Fruit fly (Drosophila melanogaster) whole organism, embryonic: ENCODE results near the gene Pcyt1.
A peak's percentile ranks its signal among the peaks of the same experiment; 100 is the strongest.

Experiments
- Bgb ChIP-seq: fragments of 200-800 bp; sonication (Bioruptor generic); IDR thresholded peaks from 2 replicates; pipeline ENCODE4 v1.3.6; 2022; ENCODE audit warnings: missing biosample characterization, missing genetic modification characterization; ENCODE audit not compliant: partially characterized antibody
- CG10366 ChIP-seq: fragments of 200-800 bp; sonication (Bioruptor generic); IDR thresholded peaks from 2 replicates; pipeline ENCODE4 v1.3.6; 2022; ENCODE audit warnings: missing biosample characterization, missing genetic modification characterization
- CG11093 ChIP-seq: fragments of 200-800 bp; sonication (Bioruptor generic); IDR thresholded peaks from 3 replicates; pipeline ENCODE4 v1.3.6; 2022; ENCODE audit warnings: missing biosample characterization, missing genetic modification characterization
- CG11456 ChIP-seq: fragments of 200-800 bp; sonication (Bioruptor generic); IDR thresholded peaks from 3 replicates; pipeline ENCODE4 v1.3.6; 2022; ENCODE audit warnings: missing biosample characterization, missing genetic modification characterization
- CG12299 ChIP-seq: fragments of 200-800 bp; sonication (Bioruptor generic); optimal IDR thresholded peaks from 2 replicates; lab custom pipeline; 2018; ENCODE audit warnings: missing biosample characterization, mild to moderate bottlenecking, missing genetic modification characterization
- CG12769 ChIP-seq: fragments of 200-800 bp; sonication (Bioruptor generic); optimal IDR thresholded peaks from 2 replicates; lab custom pipeline; 2019; ENCODE audit warnings: missing biosample characterization, mild to moderate bottlenecking, missing genetic modification characterization, moderate library complexity
- CG13894 ChIP-seq: fragments of 200-800 bp; sonication (Bioruptor generic); optimal IDR thresholded peaks from 3 replicates; lab custom pipeline; 2018; ENCODE audit warnings: missing biosample characterization, mild to moderate bottlenecking, missing genetic modification characterization, moderate library complexity
- CG15269 ChIP-seq: fragments of 200-800 bp; sonication (Bioruptor generic); optimal IDR thresholded peaks from 2 replicates; lab custom pipeline; 2018; ENCODE audit warnings: missing biosample characterization, mild to moderate bottlenecking, missing genetic modification characterization, moderate library complexity
- CG17328 ChIP-seq: fragments of 200-800 bp; sonication (Bioruptor generic); IDR thresholded peaks from 2 replicates; pipeline ENCODE4 v1.3.6; 2022; ENCODE audit warnings: missing biosample characterization, missing genetic modification characterization
- CG17385 ChIP-seq: fragments of 200-800 bp; sonication (Bioruptor generic); optimal IDR thresholded peaks from 3 replicates; lab custom pipeline; 2018; ENCODE audit warnings: missing biosample characterization, mild to moderate bottlenecking, missing genetic modification characterization
- CG17568 ChIP-seq: fragments of 200-800 bp; sonication (Bioruptor generic); optimal IDR thresholded peaks from 2 replicates; lab custom pipeline; 2018; ENCODE audit warnings: missing biosample characterization, mild to moderate bottlenecking, missing genetic modification characterization, moderate library complexity
- CG18599 ChIP-seq: fragments of 200-800 bp; sonication (Bioruptor generic); optimal IDR thresholded peaks from 3 replicates; lab custom pipeline; 2017; ENCODE audit warnings: missing biosample characterization, missing genetic modification characterization, mild to moderate bottlenecking, moderate library complexity, missing genetic modification reagents
- CG18619 ChIP-seq: fragments of 200-800 bp; sonication (Bioruptor generic); optimal IDR thresholded peaks from 3 replicates; lab custom pipeline; 2017; ENCODE audit warnings: missing biosample characterization, mild to moderate bottlenecking, missing genetic modification characterization
- CG4282 ChIP-seq: fragments of 200-800 bp; sonication (Bioruptor generic); optimal IDR thresholded peaks from 2 replicates; lab custom pipeline; 2016; ENCODE audit warnings: missing biosample characterization, missing genetic modification characterization
- CG4617 ChIP-seq: fragments of 200-800 bp; sonication (Bioruptor generic); optimal IDR thresholded peaks from 3 replicates; lab custom pipeline; 2016; ENCODE audit warnings: missing biosample characterization, missing genetic modification characterization, borderline replicate concordance
- CG8290 ChIP-seq, 3 experiments: fragments of 200-800 bp; sonication (Bioruptor generic); optimal IDR thresholded peaks; 2 replicates each; lab custom pipeline; 2016 to 2019; ENCODE audit warnings: missing biosample characterization in 3 of 3, missing genetic modification characterization in 3 of 3, mild to moderate bottlenecking in 2 of 3, moderate library complexity in 1 of 3
- CG8388 ChIP-seq: fragments of 200-800 bp; sonication (Bioruptor generic); optimal IDR thresholded peaks from 2 replicates; lab custom pipeline; 2019; ENCODE audit warnings: missing biosample characterization, mild to moderate bottlenecking, missing genetic modification characterization, moderate library complexity
- CG9932 ChIP-seq: fragments of 200-800 bp; sonication (Bioruptor generic); IDR thresholded peaks from 2 replicates; pipeline ENCODE4 v1.3.6; 2022; ENCODE audit warnings: missing biosample characterization, missing genetic modification characterization
- Chrac-16 ChIP-seq: fragments of 200-800 bp; sonication (Bioruptor generic); optimal IDR thresholded peaks from 3 replicates; lab custom pipeline; 2016; ENCODE audit warnings: missing biosample characterization, missing genetic modification characterization
- Deaf1 ChIP-seq: fragments of 200-800 bp; optimal IDR thresholded peaks from 3 replicates; lab custom pipeline; 2019; ENCODE audit warnings: missing biosample characterization, mild to moderate bottlenecking, missing genetic modification characterization, moderate library complexity
- Drgx ChIP-seq: fragments of 200-800 bp; sonication (Bioruptor generic); IDR thresholded peaks from 2 replicates; pipeline ENCODE4 v1.3.6; 2022; ENCODE audit warnings: missing biosample characterization, missing genetic modification characterization
- H15 ChIP-seq: fragments of 200-800 bp; sonication (Bioruptor generic); IDR thresholded peaks from 3 replicates; pipeline ENCODE4 v1.3.6; 2022; ENCODE audit warnings: missing biosample characterization, missing genetic modification characterization
- HmgD ChIP-seq: fragments of 200-800 bp; sonication (Bioruptor generic); optimal IDR thresholded peaks from 3 replicates; lab custom pipeline; 2016; ENCODE audit warnings: missing biosample characterization, missing genetic modification characterization
- Mad ChIP-seq: fragments of 200-800 bp; sonication (Bioruptor generic); optimal IDR thresholded peaks from 2 replicates; lab custom pipeline; 2016; ENCODE audit warnings: missing biosample characterization, missing genetic modification characterization
- Mes4 ChIP-seq: fragments of 200-800 bp; sonication (Bioruptor generic); optimal IDR thresholded peaks from 2 replicates; lab custom pipeline; 2016; ENCODE audit warnings: missing biosample characterization, missing genetic modification characterization
- Nf-YB ChIP-seq: fragments of 200-800 bp; sonication (Bioruptor generic); optimal IDR thresholded peaks from 3 replicates; lab custom pipeline; 2019; ENCODE audit warnings: missing biosample characterization, mild to moderate bottlenecking, missing genetic modification characterization, moderate library complexity
- Oaz ChIP-seq: fragments of 200-800 bp; sonication (Bioruptor generic); IDR thresholded peaks from 2 replicates; pipeline ENCODE4 v1.3.6; 2022; ENCODE audit warnings: missing biosample characterization, missing genetic modification characterization
- Oli ChIP-seq: fragments of 200-800 bp; sonication (Bioruptor generic); optimal IDR thresholded peaks from 2 replicates; lab custom pipeline; 2018; ENCODE audit warnings: missing biosample characterization, mild to moderate bottlenecking, missing genetic modification characterization, moderate library complexity
- Xbp1 ChIP-seq: fragments of 200-800 bp; sonication (Bioruptor generic); optimal IDR thresholded peaks from 3 replicates; lab custom pipeline; 2016; ENCODE audit warnings: missing biosample characterization, mild to moderate bottlenecking, missing genetic modification characterization
- ap ChIP-seq: fragments of 200-800 bp; sonication (Bioruptor generic); IDR thresholded peaks from 2 replicates; pipeline ENCODE4 v1.3.6; 2022; ENCODE audit warnings: missing biosample characterization, missing genetic modification characterization
- chinmo ChIP-seq: fragments of 200-800 bp; sonication (Bioruptor generic); IDR thresholded peaks from 4 replicates; pipeline ENCODE4 v1.3.6; 2022; ENCODE audit warnings: missing biosample characterization, missing genetic modification characterization; ENCODE audit not compliant: partially characterized antibody
- chm ChIP-seq: fragments of 200-800 bp; sonication (Bioruptor generic); IDR thresholded peaks from 2 replicates; pipeline ENCODE4 v1.3.6; 2022; ENCODE audit warnings: missing biosample characterization, missing genetic modification characterization
- crol ChIP-seq: fragments of 200-800 bp; sonication (Bioruptor generic); IDR thresholded peaks from 2 replicates; pipeline ENCODE4 v1.3.6; 2022; ENCODE audit warnings: missing biosample characterization, missing genetic modification characterization
- crp ChIP-seq, 2 experiments: fragments of 200-800 bp; sonication (Bioruptor generic); optimal IDR thresholded peaks; 2 replicates in 1 of 2; 3 replicates in 1 of 2; lab custom pipeline; 2017; ENCODE audit warnings: missing biosample characterization in 2 of 2, missing genetic modification characterization in 2 of 2, mild to moderate bottlenecking in 1 of 2, moderate library complexity in 1 of 2
- fd64A ChIP-seq: fragments of 200-800 bp; sonication (Bioruptor generic); optimal IDR thresholded peaks from 3 replicates; lab custom pipeline; 2018; ENCODE audit warnings: missing biosample characterization, mild to moderate bottlenecking, missing genetic modification characterization
- fd96Cb ChIP-seq: fragments of 200-800 bp; sonication (Bioruptor generic); optimal IDR thresholded peaks from 2 replicates; lab custom pipeline; 2018; ENCODE audit warnings: missing biosample characterization, mild to moderate bottlenecking, missing genetic modification characterization, moderate library complexity
- grau ChIP-seq: fragments of 200-800 bp; optimal IDR thresholded peaks from 3 replicates; lab custom pipeline; 2019; ENCODE audit warnings: missing biosample characterization, mild to moderate bottlenecking, missing genetic modification characterization, moderate library complexity
- grn ChIP-seq: fragments of 200-800 bp; sonication (Bioruptor generic); optimal IDR thresholded peaks from 3 replicates; lab custom pipeline; 2017; ENCODE audit warnings: missing biosample characterization, missing genetic modification characterization
- h ChIP-seq: fragments of >200 bp; optimal IDR thresholded peaks from 2 replicates; lab custom pipeline; 2017
- hbn ChIP-seq: fragments of 200-800 bp; sonication (Bioruptor generic); IDR thresholded peaks from 2 replicates; pipeline ENCODE4 v1.3.6; 2022; ENCODE audit warnings: missing biosample characterization, missing genetic modification characterization; ENCODE audit not compliant: partially characterized antibody
- ind ChIP-seq: fragments of 200-800 bp; sonication (Bioruptor generic); optimal IDR thresholded peaks from 3 replicates; lab custom pipeline; 2016; ENCODE audit warnings: missing biosample characterization, missing genetic modification characterization
- nmo ChIP-seq: fragments of 200-800 bp; sonication (Bioruptor generic); optimal IDR thresholded peaks from 2 replicates; lab custom pipeline; 2018; ENCODE audit warnings: missing biosample characterization, mild to moderate bottlenecking, missing genetic modification characterization, moderate library complexity
- row ChIP-seq: fragments of 200-800 bp; sonication (Bioruptor generic); IDR thresholded peaks from 3 replicates; pipeline ENCODE4 v1.3.6; 2022; ENCODE audit warnings: missing biosample characterization, missing genetic modification characterization
- schlank ChIP-seq: fragments of 200-800 bp; sonication (Bioruptor generic); optimal IDR thresholded peaks from 2 replicates; lab custom pipeline; 2018; ENCODE audit warnings: missing biosample characterization, mild to moderate bottlenecking, missing genetic modification characterization
- sd ChIP-seq: fragments of 200-800 bp; sonication (Bioruptor generic); optimal IDR thresholded peaks from 3 replicates; lab custom pipeline; 2018; ENCODE audit warnings: missing biosample characterization, mild to moderate bottlenecking, missing genetic modification characterization, moderate library complexity
- sens-2 ChIP-seq: fragments of 200-800 bp; sonication (Bioruptor generic); IDR thresholded peaks from 2 replicates; pipeline ENCODE4 v1.3.6; 2022; ENCODE audit warnings: missing biosample characterization, missing genetic modification characterization
- ssp ChIP-seq: fragments of 200-800 bp; sonication (Bioruptor generic); IDR thresholded peaks from 2 replicates; pipeline ENCODE4 v1.3.6; 2022; ENCODE audit warnings: missing biosample characterization, missing genetic modification characterization
- sug ChIP-seq: fragments of 200-800 bp; optimal IDR thresholded peaks from 2 replicates; lab custom pipeline; 2019; ENCODE audit warnings: missing biosample characterization, mild to moderate bottlenecking, missing genetic modification characterization, moderate library complexity
- tgo ChIP-seq: fragments of 200-800 bp; sonication (Bioruptor generic); IDR thresholded peaks from 3 replicates; pipeline ENCODE4 v1.3.6; 2022; ENCODE audit warnings: missing biosample characterization, missing genetic modification characterization

Pcyt1 gene

dm6 chr3L:1587140-1587849 is 41.4 kb downstream of the Pcyt1 start (continued):
- TF ChIP-seq ap (peak; percentile 63), row (GFP tag; lab: Robert Waterston, UW) (peak; percentile 90), fd64A (peak; percentile 6), Drgx (peak; percentile 82), CG17568 (GFP tag; lab: Kevin White, UChicago) (no peak), chm (GFP tag; lab: Robert Waterston, UW) (peak; percentile 89), CG9932 (GFP tag; lab: Robert Waterston, UW) (peak; percentile 90)

- TF ChIP-seq schlank (tag; lab: Kevin White, UChicago) (no peak), Oaz (GFP tag; lab: Robert Waterston, UW) (no peak), CG11456 (GFP tag; lab: Robert Waterston, UW) (no peak), Mes4 (GFP tag; lab: Kevin White, UChicago) (no peak), chinmo (GFP tag; lab: Robert Waterston, UW) (peak; percentile 83; the same call in 3 of the 4 replicates), CG13894 (tag; lab: Kevin White, UChicago) (peak; percentile 85), CG4617 (GFP tag; lab: Kevin White, UChicago) (no peak), H15 (GFP tag; lab: Robert Waterston, UW) (no peak), CG18619 (GFP tag; lab: Kevin White, UChicago) (no peak), CG10366 (GFP tag; lab: Robert Waterston, UW) (no peak), fd96Cb (tag; lab: Kevin White, UChicago) (no peak), CG8290 (GFP tag; optimal IDR thresholded peaks at IDR 0.05; lab: Kevin White, UChicago) (no peak), CG8290 (tag; optimal IDR thresholded peaks at IDR 0.05; lab: Kevin White, UChicago) (peak in 1 of 2 experiments; percentile 8), Xbp1 (GFP tag; lab: Kevin White, UChicago) (no peak), grau (no peak), CG8388 (GFP tag; lab: Kevin White, UChicago) (no peak), ssp (GFP tag; lab: Robert Waterston, UW) (no peak), CG4282 (GFP tag; lab: Kevin White, UChicago) (no peak), CG11093 (GFP tag; lab: Robert Waterston, UW) (no peak), Chrac-16 (GFP tag; lab: Kevin White, UChicago) (no peak), nmo (GFP tag; lab: Kevin White, UChicago) (no peak), crol (GFP tag; lab: Robert Waterston, UW) (0 out of 2 replicates have a peak, but pooled peaks have one; percentile 8), HmgD (GFP tag; lab: Kevin White, UChicago) (no peak), CG17385 (GFP tag; lab: Kevin White, UChicago) (no peak), Mad (GFP tag; lab: Kevin White, UChicago) (no peak), CG18599 (GFP tag; lab: Kevin White, UChicago) (no peak), sug (tag; lab: Kevin White, UChicago) (no peak), h (lab: Kevin White, UChicago) (no peak), CG12769 (tag; lab: Kevin White, UChicago) (peak; percentile 49), CG17328 (GFP tag; lab: Robert Waterston, UW) (no peak), Oli (tag; lab: Kevin White, UChicago) (no peak), grn (GFP tag; lab: Kevin White, UChicago) (peak; percentile 22), CG12299 (tag; lab: Kevin White, UChicago) (no peak), tgo (no peak), sd (peak; percentile 52), crp (GFP tag; optimal IDR thresholded peaks at IDR 0.05; lab: Kevin White, UChicago) (no peak), ind (GFP tag; lab: Kevin White, UChicago) (no peak), Deaf1 (peak; percentile 17), CG15269 (peak; percentile 57), Nf-YB (GFP tag; lab: Kevin White, UChicago) (no peak), hbn (GFP tag; lab: Robert Waterston, UW) (no peak), Bgb (GFP tag; lab: Robert Waterston, UW) (no peak), sens-2 (GFP tag; lab: Robert Waterston, UW) (no peak)
Observed at dm6 chr3L:1590194-1590593, 44.3 kb downstream of the Pcyt1 start.
